Worm (Caenorhabditis elegans) whole organism, L3 larva: ENCODE data around the gene F08H9.2.

Source experiments
- R02D3.7 ChIP-seq: fragments of 150-350 bp; optimal IDR thresholded peaks from 2 replicates; lab custom pipeline; 2014; ENCODE audit warnings: missing biosample characterization, missing genetic modification characterization
- ZK546.5 ChIP-seq: sonication (generic microtip); optimal IDR thresholded peaks from 2 replicates; lab custom pipeline; 2017; ENCODE audit warnings: missing biosample characterization, missing genetic modification characterization
- aly-2 ChIP-seq: fragments of 150-350 bp; optimal IDR thresholded peaks from 2 replicates; lab custom pipeline; 2014; ENCODE audit warnings: missing biosample characterization, missing genetic modification characterization
- ama-1 ChIP-seq: fragments of 150-350 bp; optimal IDR thresholded peaks from 2 replicates; lab custom pipeline; 2018
- ceh-16 ChIP-seq: sonication (generic microtip); optimal IDR thresholded peaks from 2 replicates; lab custom pipeline; 2017; ENCODE audit warnings: missing biosample characterization, missing genetic modification characterization
- ceh-28 ChIP-seq: fragments of 150-350 bp; optimal IDR thresholded peaks from 2 replicates; lab custom pipeline; 2014; ENCODE audit warnings: missing biosample characterization, missing genetic modification reagents, missing genetic modification characterization
- ceh-82 ChIP-seq: fragments of 150-350 bp; optimal IDR thresholded peaks from 2 replicates; lab custom pipeline; 2014; ENCODE audit warnings: missing biosample characterization, missing genetic modification characterization
- ceh-9 ChIP-seq: sonication (generic microtip); optimal IDR thresholded peaks from 2 replicates; lab custom pipeline; 2018; ENCODE audit warnings: missing biosample characterization, missing genetic modification characterization
- daf-12 ChIP-seq: fragments of 150-350 bp; optimal IDR thresholded peaks from 2 replicates; lab custom pipeline; 2014; ENCODE audit warnings: missing biosample characterization, missing genetic modification reagents, missing genetic modification characterization
- egl-27 ChIP-seq: sonication (generic microtip); optimal IDR thresholded peaks from 4 replicates; lab custom pipeline; 2017; ENCODE audit warnings: missing biosample characterization, missing genetic modification reagents, missing genetic modification characterization
- egl-5 ChIP-seq: fragments of 150-350 bp; optimal IDR thresholded peaks from 2 replicates; lab custom pipeline; 2017; ENCODE audit warnings: missing biosample characterization, missing genetic modification reagents, missing genetic modification characterization, inconsistent platforms
- elt-1 ChIP-seq: fragments of 150-350 bp; optimal IDR thresholded peaks from 2 replicates; lab custom pipeline; 2014; ENCODE audit warnings: missing biosample characterization, missing genetic modification characterization
- elt-2 ChIP-seq: sonication (generic microtip); optimal IDR thresholded peaks from 2 replicates; lab custom pipeline; 2016; ENCODE audit warnings: missing genetic modification reagents, mild to moderate bottlenecking, missing genetic modification characterization, missing compliant biosample characterization
- elt-3 ChIP-seq, 3 experiments: fragments of 150-350 bp in 1 of 3; sonication (generic microtip) in 2 of 3; optimal IDR thresholded peaks; 2 replicates in 2 of 3; 4 replicates in 1 of 3; lab custom pipeline; 2014 to 2017; ENCODE audit warnings: missing biosample characterization in 3 of 3, missing genetic modification characterization in 3 of 3
- eor-1 ChIP-seq, 2 experiments: fragments of 150-350 bp; optimal IDR thresholded peaks; 2 replicates each; lab custom pipeline; 2014 to 2018; ENCODE audit warnings: missing biosample characterization in 2 of 2, missing genetic modification characterization in 2 of 2
- fkh-10 ChIP-seq: sonication (generic microtip); optimal IDR thresholded peaks from 2 replicates; lab custom pipeline; 2017; ENCODE audit warnings: missing biosample characterization, missing genetic modification reagents, missing genetic modification characterization
- fkh-2 ChIP-seq: fragments of 150-350 bp; optimal IDR thresholded peaks from 2 replicates; lab custom pipeline; 2014; ENCODE audit warnings: missing biosample characterization, missing genetic modification reagents, missing genetic modification characterization
- fos-1 ChIP-seq: fragments of 150-350 bp; optimal IDR thresholded peaks from 2 replicates; lab custom pipeline; 2014; ENCODE audit warnings: missing biosample characterization, missing genetic modification characterization
- hmg-11 ChIP-seq: sonication (generic microtip); optimal IDR thresholded peaks from 2 replicates; lab custom pipeline; 2016; ENCODE audit warnings: missing genetic modification characterization, missing compliant biosample characterization
- jun-1 ChIP-seq: fragments of 150-350 bp; optimal IDR thresholded peaks from 2 replicates; lab custom pipeline; 2014; ENCODE audit warnings: missing biosample characterization, missing genetic modification reagents, missing genetic modification characterization
- lin-15B ChIP-seq: fragments of 150-350 bp; optimal IDR thresholded peaks from 2 replicates; lab custom pipeline; 2014; ENCODE audit warnings: missing biosample characterization, missing genetic modification characterization
- lin-39 ChIP-seq: fragments of 150-350 bp; optimal IDR thresholded peaks from 2 replicates; lab custom pipeline; 2018; ENCODE audit warnings: missing biosample characterization, missing genetic modification reagents, missing genetic modification characterization
- lsy-12 ChIP-seq: sonication (generic microtip); optimal IDR thresholded peaks from 2 replicates; lab custom pipeline; 2016; ENCODE audit warnings: mild to moderate bottlenecking, missing genetic modification characterization, missing compliant biosample characterization
- mdl-1 ChIP-seq: fragments of 150-350 bp; optimal IDR thresholded peaks from 2 replicates; lab custom pipeline; 2014; ENCODE audit warnings: missing biosample characterization, missing genetic modification characterization
- mml-1 ChIP-seq: fragments of 150-350 bp; sonication (generic microtip); optimal IDR thresholded peaks from 3 replicates; lab custom pipeline; 2014; ENCODE audit warnings: missing biosample characterization, missing genetic modification characterization
- nfya-1 ChIP-seq: sonication (generic microtip); optimal IDR thresholded peaks from 2 replicates; lab custom pipeline; 2017; ENCODE audit warnings: missing genetic modification characterization, mild to moderate bottlenecking, missing compliant biosample characterization, antibody characterized with exemption, moderate library complexity; ENCODE audit not compliant: insufficient read depth
- nhr-11 ChIP-seq: fragments of 150-350 bp; optimal IDR thresholded peaks from 2 replicates; lab custom pipeline; 2014; ENCODE audit warnings: missing biosample characterization, missing genetic modification characterization
- nhr-25 ChIP-seq: sonication (generic microtip); optimal IDR thresholded peaks from 2 replicates; lab custom pipeline; 2017; ENCODE audit warnings: missing biosample characterization, missing genetic modification characterization
- nhr-28 ChIP-seq: fragments of 150-350 bp; optimal IDR thresholded peaks from 2 replicates; lab custom pipeline; 2014; ENCODE audit warnings: missing biosample characterization, missing genetic modification characterization
- nhr-43 ChIP-seq: sonication (generic microtip); optimal IDR thresholded peaks from 2 replicates; lab custom pipeline; 2016; ENCODE audit warnings: mild to moderate bottlenecking, missing genetic modification characterization, missing compliant biosample characterization; ENCODE audit not compliant: poor library complexity, severe bottlenecking
- nhr-67 ChIP-seq: fragments of 150-350 bp; optimal IDR thresholded peaks from 2 replicates; lab custom pipeline; 2014; ENCODE audit warnings: missing biosample characterization, missing genetic modification characterization
- nhr-76 ChIP-seq: fragments of 150-350 bp; sonication (generic microtip); optimal IDR thresholded peaks from 5 replicates; lab custom pipeline; 2014; ENCODE audit warnings: missing biosample characterization, missing genetic modification characterization
- nhr-77 ChIP-seq: fragments of 150-350 bp; optimal IDR thresholded peaks from 2 replicates; lab custom pipeline; 2014; ENCODE audit warnings: missing biosample characterization, missing genetic modification characterization
- pha-4 ChIP-seq: fragments of 150-350 bp; optimal IDR thresholded peaks from 2 replicates; lab custom pipeline; 2014; ENCODE audit warnings: missing biosample characterization, missing genetic modification reagents, missing genetic modification characterization
- pqm-1 ChIP-seq: fragments of 150-350 bp; optimal IDR thresholded peaks from 2 replicates; lab custom pipeline; 2017; ENCODE audit warnings: missing biosample characterization, missing genetic modification characterization, inconsistent platforms
- sea-2 ChIP-seq: fragments of 150-350 bp; sonication (generic microtip); optimal IDR thresholded peaks from 4 replicates; lab custom pipeline; 2014; ENCODE audit warnings: missing biosample characterization, missing genetic modification reagents, missing genetic modification characterization
- skn-1 ChIP-seq: fragments of 150-350 bp; optimal IDR thresholded peaks from 2 replicates; lab custom pipeline; 2014; ENCODE audit warnings: missing biosample characterization, missing genetic modification characterization
- snpc-4 ChIP-seq: fragments of 150-350 bp; optimal IDR thresholded peaks from 2 replicates; lab custom pipeline; 2014; ENCODE audit warnings: missing biosample characterization, missing genetic modification characterization
- tbx-2 ChIP-seq: sonication (generic microtip); optimal IDR thresholded peaks from 2 replicates; lab custom pipeline; 2016; ENCODE audit warnings: mild to moderate bottlenecking, missing genetic modification characterization, missing compliant biosample characterization
- unc-39 ChIP-seq: sonication (generic microtip); optimal IDR thresholded peaks from 4 replicates; lab custom pipeline; 2017; ENCODE audit warnings: missing biosample characterization, missing genetic modification characterization
- unc-62 ChIP-seq: fragments of 150-350 bp; sonication (generic microtip); optimal IDR thresholded peaks from 4 replicates; lab custom pipeline; 2014; ENCODE audit warnings: missing biosample characterization, missing genetic modification reagents, missing genetic modification characterization
- zag-1 ChIP-seq: fragments of 150-350 bp; optimal IDR thresholded peaks from 2 replicates; lab custom pipeline; 2014; ENCODE audit warnings: missing biosample characterization, missing genetic modification characterization
- ztf-11 ChIP-seq: fragments of 150-350 bp; optimal IDR thresholded peaks from 2 replicates; lab custom pipeline; 2014; ENCODE audit warnings: missing biosample characterization, missing genetic modification characterization
- ztf-4 ChIP-seq: fragments of 150-350 bp; optimal IDR thresholded peaks from 2 replicates; lab custom pipeline; 2014; ENCODE audit warnings: missing biosample characterization, missing genetic modification characterization

The F08H9.2 gene

DNA sequence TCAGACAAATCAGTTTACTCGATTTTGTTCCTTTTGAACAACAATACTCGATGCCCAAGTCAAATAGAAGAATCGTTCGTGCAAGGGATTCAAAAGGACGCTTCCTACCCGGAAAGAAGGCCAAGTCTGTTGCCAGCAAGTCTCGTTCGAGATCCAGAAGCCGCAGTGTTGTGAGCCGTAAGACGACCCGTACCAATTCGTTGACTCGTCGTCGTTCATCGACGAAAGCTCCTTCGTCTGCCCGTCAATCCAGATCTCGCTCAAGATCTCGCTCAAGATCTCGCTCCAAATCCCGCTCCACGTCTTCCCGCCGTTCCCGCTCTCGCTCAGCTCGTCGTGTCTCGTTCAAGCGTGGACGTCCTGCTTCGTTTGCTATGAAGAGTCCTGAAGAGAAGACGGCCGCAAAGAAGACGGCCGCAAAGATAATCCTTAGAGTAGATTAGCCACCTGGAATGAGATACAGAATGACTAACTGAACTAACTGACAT lies at the start of gene F08H9.2:
Gene F08H9.2 (plus strand): TSS at position 51 of the 488 bp plus-strand sequence.
- TF ChIP-seq ceh-9 = no peak
- no peak for TF ChIP-seq R02D3.7 (tag; lab: Kevin White, UChicago)
- TF ChIP-seq ZK546.5 (tag; lab: Kevin White, UChicago) = no peak
- no peak for TF ChIP-seq ama-1
- TF ChIP-seq aly-2 = no peak
- no peak for TF ChIP-seq nhr-25 (tag; lab: Kevin White, UChicago)
- no peak for TF ChIP-seq pqm-1 (tag; lab: Kevin White, UChicago)
- TF ChIP-seq hmg-11 (tag; lab: Kevin White, UChicago) = no peak
- TF ChIP-seq nhr-11 (tag; lab: Kevin White, UChicago) = no peak
- no peak for TF ChIP-seq ceh-16 (tag; lab: Kevin White, UChicago)
- no peak for TF ChIP-seq lin-15B
- no peak for TF ChIP-seq lsy-12 (tag; lab: Kevin White, UChicago)
- TF ChIP-seq, all 47 proteins: peak for 0

DNA sequence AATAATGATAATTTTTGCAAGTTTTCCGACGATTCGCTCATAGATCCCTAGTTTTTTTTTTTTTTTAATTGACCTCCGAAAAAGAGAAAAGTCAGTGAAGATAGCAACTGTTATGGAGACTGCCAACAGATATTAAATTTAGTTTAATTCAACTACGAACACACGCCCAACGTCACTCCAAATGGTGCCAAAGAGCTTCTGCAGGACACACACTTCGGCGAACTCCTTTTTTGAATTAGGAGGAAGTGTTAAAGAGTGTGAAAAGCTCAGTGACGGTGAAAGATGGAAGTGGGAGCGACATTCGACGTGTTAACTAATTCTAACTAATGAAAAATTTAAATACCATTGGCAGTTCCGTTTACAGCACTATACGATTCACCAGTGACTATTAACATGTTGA lies 48.5 kb upstream of the F08H9.2 start:
- no peak for TF ChIP-seq elt-2 (tag; lab: Kevin White, UChicago)
- TF ChIP-seq ama-1 = peak; percentile 65

DNA sequence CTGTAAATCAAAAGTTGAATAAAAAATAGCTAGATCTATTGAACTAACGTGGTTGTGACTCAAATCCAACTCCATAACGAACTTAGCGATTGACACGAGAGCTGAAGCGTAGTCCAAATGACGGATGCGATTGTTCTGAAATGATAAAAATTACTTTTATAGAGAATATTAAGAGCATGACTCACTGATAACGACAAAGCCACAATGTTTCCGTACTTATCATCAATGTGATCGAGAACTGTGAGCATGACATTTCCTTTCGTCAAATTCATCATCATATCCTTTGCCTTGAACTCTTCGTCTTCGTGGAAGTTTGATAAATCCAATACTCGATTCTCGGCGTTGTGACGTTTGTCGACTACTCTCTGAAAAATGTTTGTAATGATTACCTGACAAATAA lies 46.4 kb upstream of the F08H9.2 start:
- TF ChIP-seq ceh-16 (tag; lab: Kevin White, UChicago) (no peak), jun-1 (tag; lab: Kevin White, UChicago) (peak; percentile 58), unc-62 (GFP tag; lab: Kevin White, UChicago) (no peak), nhr-76 (tag; lab: Kevin White, UChicago) (no peak), pqm-1 (tag; lab: Kevin White, UChicago) (peak; percentile 86), nhr-28 (no peak), sea-2 (no peak), lin-39 (no peak), nhr-43 (tag; lab: Kevin White, UChicago) (no peak), fkh-10 (no peak), tbx-2 (tag; lab: Kevin White, UChicago) (no peak), elt-2 (tag; lab: Kevin White, UChicago) (peak; percentile 71), skn-1 (peak; percentile 10)

DNA sequence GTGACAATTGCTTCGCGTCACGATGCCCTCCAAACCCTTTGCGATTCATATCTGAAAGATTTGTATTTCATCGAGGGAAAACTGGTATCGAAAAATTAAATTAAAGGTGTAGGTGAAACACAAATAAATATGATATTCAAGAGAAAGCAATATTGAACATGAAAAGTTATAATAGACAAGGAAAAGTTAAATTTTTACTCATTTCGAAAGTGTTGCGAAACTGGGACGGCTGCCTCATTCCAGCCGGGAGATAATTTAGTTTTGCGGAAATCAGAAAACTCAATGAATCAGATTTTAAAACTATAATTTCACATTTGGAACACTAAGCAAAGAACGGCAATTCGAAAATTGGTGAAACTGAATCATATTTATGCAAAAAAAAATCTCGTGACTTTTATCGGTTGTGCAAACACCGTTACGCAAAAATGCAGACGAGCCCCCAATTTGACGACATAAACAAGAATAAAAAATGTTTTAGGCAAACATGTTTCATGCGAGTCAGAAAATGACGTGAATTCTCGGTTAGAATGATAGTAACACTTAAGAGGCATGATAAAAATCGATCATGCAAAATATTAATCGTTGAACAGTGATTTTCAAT lies 45.4 kb upstream of the F08H9.2 start, which contains the start of the genes nxf-1 and C15H11.11:
Gene nxf-1 (minus strand): TSS at position 51 of the 601 bp plus-strand sequence.
Gene C15H11.11 (plus strand): TSS at position 536 of the 601 bp plus-strand sequence.
- TF ChIP-seq skn-1 (peak; percentile 28), nhr-25 (tag; lab: Kevin White, UChicago) (peak; percentile 44), fkh-10 (no peak), nhr-43 (tag; lab: Kevin White, UChicago) (peak; percentile 40), tbx-2 (tag; lab: Kevin White, UChicago) (no peak), ceh-28 (tag; lab: Kevin White, UChicago) (peak; percentile 58), nhr-76 (tag; lab: Kevin White, UChicago) (no peak), ceh-82 (no peak), sea-2 (no peak), ama-1 (peak; percentile 61), pha-4 (tag; lab: Kevin White, UChicago) (peak; percentile 88), zag-1 (tag; lab: Kevin White, UChicago) (no peak), nfya-1 (tag; lab: Kevin White, UChicago) (peak; percentile 60), fkh-2 (tag; lab: Kevin White, UChicago) (no peak), egl-5 (tag; lab: Kevin White, UChicago) (peak; percentile 79), lsy-12 (tag; lab: Kevin White, UChicago) (no peak), egl-27 (tag; lab: Kevin White, UChicago) (no peak), ZK546.5 (tag; lab: Kevin White, UChicago) (no peak), fos-1 (tag; lab: Kevin White, UChicago) (no peak), ztf-4 (tag; lab: Kevin White, UChicago) (no peak), nhr-11 (tag; lab: Kevin White, UChicago) (no peak), nhr-28 (no peak), jun-1 (tag; lab: Kevin White, UChicago) (peak; percentile 79), mml-1 (tag; lab: Kevin White, UChicago) (no peak), nhr-77 (tag; lab: Kevin White, UChicago) (no peak), ceh-9 (no peak), ztf-11 (tag; lab: Kevin White, UChicago) (no peak), unc-39 (tag; lab: Kevin White, UChicago) (no peak), daf-12 (tag; lab: Kevin White, UChicago) (no peak), pqm-1 (tag; lab: Kevin White, UChicago) (peak; percentile 68), nhr-67 (tag; lab: Kevin White, UChicago) (no peak), elt-3 (tag; optimal IDR thresholded peaks at IDR 0.05; lab: Kevin White, UChicago) (no peak), R02D3.7 (tag; lab: Kevin White, UChicago) (no peak), eor-1 (tag; optimal IDR thresholded peaks at IDR 0.05; lab: Kevin White, UChicago) (no peak), elt-1 (tag; lab: Kevin White, UChicago) (no peak), aly-2 (no peak), snpc-4 (peak; percentile 77), unc-62 (GFP tag; lab: Kevin White, UChicago) (no peak), mdl-1 (tag; lab: Kevin White, UChicago) (no peak), lin-15B (peak; percentile 56), elt-2 (tag; lab: Kevin White, UChicago) (peak; percentile 77)
